Worm (Caenorhabditis elegans) whole organism, young adult: ENCODE measurements around the gene arrd-10.

Experiments used
- B0019.2 ChIP-seq: fragments of 200-800 bp; sonication (Bioruptor generic); conservative IDR thresholded peaks from 2 replicates; pipeline ENCODE4 v1.3.6; 2022; ENCODE audit warnings: missing genetic modification reagents, missing genetic modification characterization, missing compliant biosample characterization
- B0035.1 ChIP-seq: sonication (generic microtip); optimal IDR thresholded peaks from 2 replicates; lab custom pipeline; 2016; ENCODE audit warnings: missing genetic modification characterization, mild to moderate bottlenecking, missing compliant biosample characterization, missing genotype, missing genetic modification reagents
- B0336.3 ChIP-seq: fragments of 200-800 bp; sonication (Bioruptor generic); IDR thresholded peaks from 2 replicates; pipeline ENCODE4 v1.3.6; 2022; ENCODE audit warnings: missing genetic modification characterization, missing compliant biosample characterization
- D2030.7 ChIP-seq: fragments of 200-800 bp; sonication (Bioruptor generic); IDR thresholded peaks from 2 replicates; pipeline ENCODE4 v1.3.6; 2022; ENCODE audit warnings: missing genetic modification reagents, missing genetic modification characterization, missing compliant biosample characterization
- F10E7.11 ChIP-seq: sonication (generic microtip); optimal IDR thresholded peaks from 2 replicates; lab custom pipeline; 2017; ENCODE audit warnings: mild to moderate bottlenecking, missing genetic modification characterization, moderate library complexity, missing compliant biosample characterization
- F23B12.7 ChIP-seq: sonication (generic microtip); optimal IDR thresholded peaks from 2 replicates; lab custom pipeline; 2017; ENCODE audit warnings: missing genetic modification characterization, mild to moderate bottlenecking, missing compliant biosample characterization, antibody characterized with exemption, moderate library complexity; ENCODE audit not compliant: insufficient read depth
- F33H1.4 ChIP-seq: fragments of 200-800 bp; sonication (Bioruptor generic); IDR thresholded peaks from 2 replicates; pipeline ENCODE4 v1.3.6; 2022; ENCODE audit warnings: missing genetic modification reagents, missing genetic modification characterization, missing compliant biosample characterization
- F55B11.4 ChIP-seq: sonication (generic microtip); optimal IDR thresholded peaks from 2 replicates; lab custom pipeline; 2016; ENCODE audit warnings: missing compliant biosample characterization, missing genetic modification characterization, borderline replicate concordance; ENCODE audit not compliant: insufficient read depth
- K11D2.4 ChIP-seq: fragments of 200-800 bp; sonication (Bioruptor generic); IDR thresholded peaks from 2 replicates; pipeline ENCODE4 v1.3.6; 2022; ENCODE audit warnings: missing genetic modification reagents, missing genetic modification characterization, missing compliant biosample characterization
- K12H6.12 ChIP-seq: fragments of 200-800 bp; sonication (Bioruptor generic); optimal IDR thresholded peaks from 2 replicates; lab custom pipeline; 2018; ENCODE audit warnings: mild to moderate bottlenecking, missing genetic modification characterization, missing compliant biosample characterization
- Y53F4B.3 ChIP-seq: fragments of 200-800 bp; sonication (Bioruptor generic); IDR thresholded peaks from 2 replicates; pipeline ENCODE4 v1.3.6; 2022; ENCODE audit warnings: missing genetic modification reagents, missing genetic modification characterization, missing compliant biosample characterization
- Y53G8AR.9 ChIP-seq: fragments of 200-800 bp; sonication (Bioruptor generic); conservative IDR thresholded peaks from 2 replicates; pipeline ENCODE4 v1.3.6; 2022; ENCODE audit warnings: missing genetic modification reagents, missing genetic modification characterization, missing compliant biosample characterization
- ZK185.1 ChIP-seq: sonication (generic microtip); optimal IDR thresholded peaks from 2 replicates; lab custom pipeline; 2016; ENCODE audit warnings: mild to moderate bottlenecking, missing genetic modification characterization, missing compliant biosample characterization; ENCODE audit not compliant: poor library complexity, severe bottlenecking
- ama-1 ChIP-seq, 3 experiments: fragments of 150-350 bp in 1 of 3; sonication (generic microtip) in 2 of 3; optimal IDR thresholded peaks; 2 replicates each; lab custom pipeline; 2014 to 2018; ENCODE audit warnings: missing biosample characterization in 2 of 3, missing genetic modification characterization in 2 of 3, missing genetic modification reagents in 2 of 3
- aptf-3 ChIP-seq: fragments of 200-800 bp; sonication (Bioruptor generic); IDR thresholded peaks from 2 replicates; pipeline ENCODE4 v1.3.6; 2022; ENCODE audit warnings: missing genetic modification characterization, missing compliant biosample characterization
- athp-1 ChIP-seq: sonication (generic microtip); optimal IDR thresholded peaks from 2 replicates; lab custom pipeline; 2017; ENCODE audit warnings: mild to moderate bottlenecking, missing genetic modification characterization, missing compliant biosample characterization
- attf-3 ChIP-seq: fragments of 200-800 bp; sonication (Bioruptor generic); conservative IDR thresholded peaks from 2 replicates; pipeline ENCODE4 v1.3.6; 2022; ENCODE audit warnings: missing genetic modification reagents, missing genetic modification characterization, missing compliant biosample characterization
- bed-2 ChIP-seq: fragments of 200-800 bp; sonication (Bioruptor generic); IDR thresholded peaks from 2 replicates; pipeline ENCODE4 v1.3.6; 2022; ENCODE audit warnings: missing genetic modification reagents, missing genetic modification characterization, missing compliant biosample characterization
- cebp-2 ChIP-seq: fragments of 200-800 bp; sonication (Bioruptor generic); IDR thresholded peaks from 2 replicates; pipeline ENCODE4 v1.3.6; 2022; ENCODE audit warnings: missing genetic modification characterization, missing compliant biosample characterization
- ceh-100 ChIP-seq: fragments of 200-800 bp; sonication (Bioruptor generic); IDR thresholded peaks from 2 replicates; pipeline ENCODE4 v1.3.6; 2022; ENCODE audit warnings: missing genetic modification reagents, missing genetic modification characterization, missing compliant biosample characterization
- ceh-27 ChIP-seq: fragments of 200-800 bp; sonication (Bioruptor generic); optimal IDR thresholded peaks from 2 replicates; lab custom pipeline; 2018; ENCODE audit warnings: mild to moderate bottlenecking, missing genetic modification characterization, moderate library complexity, missing compliant biosample characterization
- chd-7 ChIP-seq: sonication (generic microtip); optimal IDR thresholded peaks from 2 replicates; lab custom pipeline; 2016; ENCODE audit warnings: mild to moderate bottlenecking, missing genetic modification characterization, moderate library complexity, missing compliant biosample characterization
- die-1 ChIP-seq: sonication (generic microtip); optimal IDR thresholded peaks from 2 replicates; lab custom pipeline; 2016; ENCODE audit warnings: missing genotype, mild to moderate bottlenecking, missing genetic modification characterization, missing compliant biosample characterization
- ekl-4 ChIP-seq: fragments of 200-800 bp; sonication (Bioruptor generic); IDR thresholded peaks from 2 replicates; pipeline ENCODE4 v1.3.6; 2022; ENCODE audit warnings: missing genetic modification reagents, missing genetic modification characterization, missing compliant biosample characterization
- him-1 ChIP-seq: sonication (generic microtip); optimal IDR thresholded peaks from 2 replicates; lab custom pipeline; 2016; ENCODE audit warnings: missing genotype, missing genetic modification reagents, missing genetic modification characterization, missing compliant biosample characterization
- hlh-12 ChIP-seq: sonication (generic microtip); optimal IDR thresholded peaks from 2 replicates; lab custom pipeline; 2016; ENCODE audit warnings: missing genetic modification characterization, missing compliant biosample characterization
- hsf-1 ChIP-seq: fragments of 200-800 bp; sonication (Bioruptor generic); IDR thresholded peaks from 2 replicates; pipeline ENCODE4 v1.3.6; 2022; ENCODE audit warnings: missing genetic modification reagents, missing genetic modification characterization, missing compliant biosample characterization
- lag-1 ChIP-seq: fragments of 200-800 bp; sonication (Bioruptor generic); IDR thresholded peaks from 2 replicates; pipeline ENCODE4 v1.3.6; 2022; ENCODE audit warnings: missing genetic modification reagents, missing genetic modification characterization, missing compliant biosample characterization
- lin-35 ChIP-seq, 3 experiments: fragments of 150-350 bp in 2 of 3; sonication (generic microtip) in 1 of 3; optimal IDR thresholded peaks; 2 replicates each; lab custom pipeline; 2014 to 2018; ENCODE audit warnings: missing biosample characterization in 3 of 3, missing genetic modification characterization in 3 of 3, missing genetic modification reagents in 3 of 3
- lin-54 ChIP-seq: fragments of 200-800 bp; sonication (Bioruptor generic); optimal IDR thresholded peaks from 2 replicates; lab custom pipeline; 2018; ENCODE audit warnings: mild to moderate bottlenecking, missing genetic modification characterization, missing compliant biosample characterization
- lir-1 ChIP-seq: fragments of 200-800 bp; sonication (Bioruptor generic); conservative IDR thresholded peaks from 2 replicates; pipeline ENCODE4 v1.3.6; 2022; ENCODE audit warnings: missing genetic modification reagents, missing genetic modification characterization, missing compliant biosample characterization
- madf-10 ChIP-seq: sonication (generic microtip); optimal IDR thresholded peaks from 2 replicates; lab custom pipeline; 2016; ENCODE audit warnings: mild to moderate bottlenecking, missing genetic modification characterization, missing compliant biosample characterization
- madf-8 ChIP-seq: fragments of 200-800 bp; sonication (Bioruptor generic); conservative IDR thresholded peaks from 2 replicates; pipeline ENCODE4 v1.3.6; 2022; ENCODE audit warnings: missing genetic modification reagents, missing genetic modification characterization, missing compliant biosample characterization
- mel-28 ChIP-seq: sonication (generic microtip); optimal IDR thresholded peaks from 2 replicates; lab custom pipeline; 2016; ENCODE audit warnings: borderline replicate concordance, mild to moderate bottlenecking, missing genetic modification characterization, missing compliant biosample characterization
- mes-4 ChIP-seq: sonication (generic microtip); optimal IDR thresholded peaks from 2 replicates; lab custom pipeline; 2016; ENCODE audit warnings: missing genotype, missing genetic modification characterization, missing compliant biosample characterization
- mxl-1 ChIP-seq: sonication (generic microtip); optimal IDR thresholded peaks from 2 replicates; lab custom pipeline; 2016; ENCODE audit warnings: missing genetic modification characterization, missing compliant biosample characterization
- nfya-1 ChIP-seq: sonication (generic microtip); optimal IDR thresholded peaks from 2 replicates; lab custom pipeline; 2017; ENCODE audit warnings: antibody characterized with exemption, missing compliant biosample characterization, missing genetic modification characterization, borderline replicate concordance; ENCODE audit not compliant: insufficient read depth
- nhr-80 ChIP-seq: sonication (generic microtip); optimal IDR thresholded peaks from 2 replicates; lab custom pipeline; 2016; ENCODE audit warnings: missing genetic modification characterization, missing compliant biosample characterization
- pha-4 ChIP-seq: fragments of 150-350 bp; sonication (generic microtip); optimal IDR thresholded peaks from 2 replicates; lab custom pipeline; 2014; ENCODE audit warnings: missing biosample characterization, missing genetic modification reagents, missing genetic modification characterization
- sea-2 ChIP-seq: fragments of 200-800 bp; sonication (Bioruptor generic); IDR thresholded peaks from 2 replicates; pipeline ENCODE4 v1.3.6; 2022; ENCODE audit warnings: missing genetic modification characterization, missing compliant biosample characterization
- somi-1 ChIP-seq: fragments of 200-800 bp; sonication (Bioruptor generic); optimal IDR thresholded peaks from 2 replicates; lab custom pipeline; 2018; ENCODE audit warnings: mild to moderate bottlenecking, missing genetic modification characterization, missing compliant biosample characterization
- sptf-2 ChIP-seq: fragments of 200-800 bp; sonication (Bioruptor generic); optimal IDR thresholded peaks from 2 replicates; lab custom pipeline; 2018; ENCODE audit warnings: mild to moderate bottlenecking, missing genetic modification characterization, missing compliant biosample characterization
- ztf-26 ChIP-seq: sonication (generic microtip); optimal IDR thresholded peaks from 2 replicates; lab custom pipeline; 2017; ENCODE audit warnings: missing genetic modification characterization, missing compliant biosample characterization

The arrd-10 gene

ce11 chrII:12954670-12955069 is 14.8 kb downstream of the arrd-10 start, which contains the start of the genes Y38F1A.1 and Y38F1A.2:
Y38F1A.1 (minus strand) TSS chrII:12954770.
Y38F1A.2 (plus strand) TSS chrII:12954958.
- TF ChIP-seq mxl-1 (tag; lab: Kevin White, UChicago) (no peak), sptf-2 (GFP tag; lab: Kevin White, UChicago) (no peak), bed-2 (no peak), F55B11.4 (tag; lab: Kevin White, UChicago) (no peak), attf-3 (GFP tag; lab: Robert Waterston, UW) (no peak), ekl-4 (no peak), chd-7 (tag; lab: Kevin White, UChicago) (no peak), lin-35 (GFP tag; optimal IDR thresholded peaks at IDR 0.05; lab: Kevin White, UChicago) (no peak), nhr-80 (tag; lab: Kevin White, UChicago) (no peak), somi-1 (no peak), D2030.7 (GFP tag; lab: Robert Waterston, UW) (no peak), nfya-1 (tag; lab: Kevin White, UChicago) (no peak), F23B12.7 (tag; lab: Kevin White, UChicago) (no peak), die-1 (tag; lab: Kevin White, UChicago) (no peak), cebp-2 (GFP tag; lab: Robert Waterston, UW) (no peak), lin-54 (no peak), mel-28 (tag; lab: Kevin White, UChicago) (no peak)

DNA sequence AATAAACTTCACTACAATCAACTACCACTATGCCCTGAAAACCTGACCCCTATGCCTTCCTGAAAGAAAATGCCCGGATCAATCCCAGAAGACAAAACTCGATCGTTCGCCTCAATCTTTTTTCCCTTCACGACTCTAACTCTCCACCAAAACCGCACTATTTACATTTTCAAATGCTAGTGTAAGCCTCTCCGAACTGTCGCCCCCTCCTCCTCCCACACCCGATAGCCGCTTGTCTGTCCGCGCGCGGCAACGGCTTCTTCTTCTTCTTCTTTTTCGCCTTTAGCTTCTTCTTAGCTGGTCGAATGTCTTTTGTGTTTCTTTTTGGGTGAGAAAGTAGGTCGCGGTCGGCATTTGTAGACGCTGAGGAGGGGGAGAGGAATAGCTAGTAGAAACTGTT is 20.3 kb downstream of the arrd-10 start:
- no peak for TF ChIP-seq Y53F4B.3 (GFP tag; lab: Robert Waterston, UW)
- no peak for TF ChIP-seq F23B12.7 (tag; lab: Kevin White, UChicago)
- TF ChIP-seq B0019.2 (GFP tag; lab: Robert Waterston, UW): no peak
- TF ChIP-seq pha-4: no peak
- no peak for TF ChIP-seq die-1 (tag; lab: Kevin White, UChicago)
- no peak for TF ChIP-seq ceh-27 (GFP tag; lab: Kevin White, UChicago)
- TF ChIP-seq athp-1 (tag; lab: Kevin White, UChicago): no peak

- TF ChIP-seq B0035.1 (tag; lab: Kevin White, UChicago) (no peak), ZK185.1 (tag; lab: Kevin White, UChicago) (no peak), D2030.7 (GFP tag; lab: Robert Waterston, UW) (no peak), lir-1 (GFP tag; lab: Robert Waterston, UW) (no peak), nhr-80 (tag; lab: Kevin White, UChicago) (no peak), K12H6.12 (tag; lab: Kevin White, UChicago) (no peak), madf-10 (tag; lab: Kevin White, UChicago) (no peak), Y53G8AR.9 (no peak), madf-8 (no peak), somi-1 (no peak), hlh-12 (tag; lab: Kevin White, UChicago) (no peak)
- TF ChIP-seq, all 124 proteins: peak for 0
Observed at ce11 chrII:12961293-12961692, 21.4 kb downstream of the arrd-10 start.

ce11 chrII:12961743-12962142 is 21.8 kb downstream of the arrd-10 start:
- TF ChIP-seq B0336.3 (GFP tag; lab: Robert Waterston, UW): no peak
- TF ChIP-seq him-1: no peak
- no peak for TF ChIP-seq F33H1.4 (GFP tag; lab: Robert Waterston, UW)
- no peak for TF ChIP-seq lag-1 (GFP tag; lab: Robert Waterston, UW)
- no peak for TF ChIP-seq hsf-1
- TF ChIP-seq ZK185.1 (tag; lab: Kevin White, UChicago): no peak
- no peak for TF ChIP-seq ceh-100 (GFP tag; lab: Robert Waterston, UW)
- no peak for TF ChIP-seq F10E7.11 (tag; lab: Kevin White, UChicago)
- no peak for TF ChIP-seq aptf-3 (GFP tag; lab: Robert Waterston, UW)
- TF ChIP-seq mes-4 (tag; lab: Kevin White, UChicago): no peak
- TF ChIP-seq K11D2.4: no peak
- no peak for TF ChIP-seq ama-1 (optimal IDR thresholded peaks at IDR 0.05; lab: Kevin White, UChicago)
- TF ChIP-seq ama-1 (GFP tag; optimal IDR thresholded peaks at IDR 0.05; lab: Kevin White, UChicago): no peak
- no peak for TF ChIP-seq ztf-26 (tag; lab: Kevin White, UChicago)
- TF ChIP-seq sea-2: no peak
- TF ChIP-seq, all 124 proteins: peak for 0
